Fruit fly (Drosophila melanogaster): ENCODE data around the gene CG7394.
A peak's percentile ranks its signal among the peaks of the same experiment; 100 is the strongest.

Gene CG7394

dm6 chr3L:11533704-11534319 is 28.0 kb upstream of the CG7394 start (continued):
- TF ChIP-seq CG10565 (GFP tag; optimal IDR thresholded peaks at IDR 0.05) (no peak), Abd-B (GFP tag; optimal IDR thresholded peaks at IDR 0.05) (no peak), so (GFP tag; IDR thresholded peaks at IDR 0.05) (0 out of 3 replicates have a peak, but pooled peaks have one; percentile 16), CG7745 (tag; optimal IDR thresholded peaks at IDR 0.05) (no peak), dm (GFP tag; optimal IDR thresholded peaks at IDR 0.05) (peak; percentile 5), CG31365 (tag; optimal IDR thresholded peaks at IDR 0.05) (no peak), ro (GFP tag; IDR thresholded peaks at IDR 0.05) (no peak), CG15479 (GFP tag; optimal IDR thresholded peaks at IDR 0.05) (no peak), fd96Cb (tag; optimal IDR thresholded peaks at IDR 0.05) (peak; percentile 24), CG31224 (GFP tag; IDR thresholded peaks at IDR 0.05) (0 out of 2 replicates have a peak, but pooled peaks have one; percentile 7), CG18764 (GFP tag; optimal IDR thresholded peaks at IDR 0.05) (no peak), CG14441 (GFP tag; IDR thresholded peaks at IDR 0.05) (no peak), cas (GFP tag; IDR thresholded peaks at IDR 0.05) (no peak), luna (GFP tag; optimal IDR thresholded peaks at IDR 0.05) (no peak), H15 (GFP tag; IDR thresholded peaks at IDR 0.05) (0 out of 3 replicates have a peak, but pooled peaks have one; percentile 5), sug (tag; optimal IDR thresholded peaks at IDR 0.05) (peak; percentile 35), B-H1 (GFP tag; IDR thresholded peaks at IDR 0.05) (no peak), gem (tag; optimal IDR thresholded peaks at IDR 0.05) (peak; percentile 69), sisA (GFP tag; IDR thresholded peaks at IDR 0.05) (no peak), Eip74EF (GFP tag; optimal IDR thresholded peaks at IDR 0.05) (peak in 1 of 2 experiments; percentile 32), Rx (GFP tag; IDR thresholded peaks at IDR 0.05) (no peak), CG3838 (GFP tag; optimal IDR thresholded peaks at IDR 0.05) (no peak), Ssrp (tag; optimal IDR thresholded peaks at IDR 0.05) (peak; percentile 36), Usf (GFP tag; optimal IDR thresholded peaks at IDR 0.05) (no peak), twi (tag; optimal IDR thresholded peaks at IDR 0.05) (no peak), Awh (GFP tag; IDR thresholded peaks at IDR 0.05) (0 out of 2 replicates have a peak, but pooled peaks have one; percentile 13), CG17612 (GFP tag; IDR thresholded peaks at IDR 0.05) (no peak), Hey (tag; optimal IDR thresholded peaks at IDR 0.05) (no peak), CG10462 (GFP tag; optimal IDR thresholded peaks at IDR 0.05) (no peak), Side (GFP tag; optimal IDR thresholded peaks at IDR 0.05) (no peak), CG43689 (GFP tag; IDR thresholded peaks at IDR 0.05) (no peak), mirr (GFP tag; optimal IDR thresholded peaks at IDR 0.05) (no peak), Blimp-1 (GFP tag; optimal IDR thresholded peaks at IDR 0.05) (no peak), zf30C (GFP tag; optimal IDR thresholded peaks at IDR 0.05) (peak; percentile 18), CG1233 (GFP tag; optimal IDR thresholded peaks at IDR 0.05) (peak; percentile 34), lbe (GFP tag; optimal IDR thresholded peaks at IDR 0.05) (no peak), tna (GFP tag; IDR thresholded peaks at IDR 0.05; ENCODE audit: partially characterized antibody) (no peak), slou (GFP tag; optimal IDR thresholded peaks at IDR 0.05) (no peak), gce (GFP tag; IDR thresholded peaks at IDR 0.05) (no peak), CG7786 (GFP tag; optimal IDR thresholded peaks at IDR 0.05) (peak; percentile 32), Fer2 (tag; optimal IDR thresholded peaks at IDR 0.05) (peak; percentile 14), CG13775 (GFP tag; optimal IDR thresholded peaks at IDR 0.05) (peak; percentile 9), klu (GFP tag; IDR thresholded peaks at IDR 0.05) (peak; percentile 49; the same call in 1 of the 2 replicates), Hmx (GFP tag; optimal IDR thresholded peaks at IDR 0.05) (no peak), CG6854 (GFP tag; optimal IDR thresholded peaks at IDR 0.05) (no peak), CG13296 (GFP tag; optimal IDR thresholded peaks at IDR 0.05) (peak; percentile 59), Tbp (GFP tag; optimal IDR thresholded peaks at IDR 0.05) (no peak), tll (GFP tag; optimal IDR thresholded peaks at IDR 0.05) (no peak), bcd (GFP tag; optimal IDR thresholded peaks at IDR 0.05) (peak; percentile 4), HLH54F (GFP tag; optimal IDR thresholded peaks at IDR 0.05) (peak; percentile 9)

All from whole organism, embryonic.